Fruit fly (Drosophila melanogaster): ENCODE data around the gene CG43273.

Gene CG43273

dm6 chr3R:24864719-24865400 lies 34.8 kb downstream of the CG43273 start, which contains the start of the genes Srg1 and Elal:
TSS of gene Srg1 (minus strand) at chr3R:24864732.
TSS of gene Elal (plus strand) at chr3R:24865350.
- TF ChIP-seq CG15336 (GFP tag; IDR thresholded peaks at IDR 0.05), result peak; percentile 12; the same call in 1 of the 2 replicates
- 0 out of 3 replicates have a peak, but pooled peaks have one; percentile 29 for TF ChIP-seq eg (GFP tag; IDR thresholded peaks at IDR 0.05)
- TF ChIP-seq Lpt (GFP tag; optimal IDR thresholded peaks at IDR 0.05), result no peak
- TF ChIP-seq Eip78C (GFP tag), result peak; percentile 57
- TF ChIP-seq svp (GFP tag), result peak; percentile 65
- no peak for TF ChIP-seq esn (GFP tag; optimal IDR thresholded peaks at IDR 0.05)
- TF ChIP-seq CG8119 (GFP tag; IDR thresholded peaks at IDR 0.05), result no peak
- no peak for TF ChIP-seq dac (GFP tag; optimal IDR thresholded peaks at IDR 0.05)
- no peak for TF ChIP-seq ss (GFP tag; optimal IDR thresholded peaks at IDR 0.05)
- peak; percentile 18 for TF ChIP-seq Ets96B (tag; optimal IDR thresholded peaks at IDR 0.05)
- no peak for TF ChIP-seq vri (GFP tag; optimal IDR thresholded peaks at IDR 0.05)
- no peak for TF ChIP-seq Gug (GFP tag; IDR thresholded peaks at IDR 0.05)
- TF ChIP-seq fkh (GFP tag; optimal IDR thresholded peaks at IDR 0.05), result no peak
- no peak; the same call in 1 of the 2 replicates for TF ChIP-seq CG11294 (GFP tag; IDR thresholded peaks at IDR 0.05)
- no peak for TF ChIP-seq CG6808 (GFP tag; optimal IDR thresholded peaks at IDR 0.05)
- no peak for TF ChIP-seq achi (GFP tag; optimal IDR thresholded peaks at IDR 0.05)

dm6 chr3R:24866976-24867375 lies 36.9 kb downstream of the CG43273 start:
- TF ChIP-seq CG9139 (GFP tag; optimal IDR thresholded peaks at IDR 0.05) (no peak), achi (GFP tag; optimal IDR thresholded peaks at IDR 0.05) (no peak), CG8119 (GFP tag; IDR thresholded peaks at IDR 0.05) (no peak), Blimp-1 (GFP tag; optimal IDR thresholded peaks at IDR 0.05) (no peak), esn (GFP tag; optimal IDR thresholded peaks at IDR 0.05) (no peak), dsx (GFP tag; optimal IDR thresholded peaks at IDR 0.05; ENCODE audit: poor library complexity, severe bottlenecking) (no peak), CG15336 (GFP tag; IDR thresholded peaks at IDR 0.05) (no peak), CG8632 (GFP tag; optimal IDR thresholded peaks at IDR 0.05) (no peak), Eip75B (GFP tag; optimal IDR thresholded peaks at IDR 0.05) (no peak), fkh (GFP tag; optimal IDR thresholded peaks at IDR 0.05) (no peak), fd85E (GFP tag; optimal IDR thresholded peaks at IDR 0.05) (no peak), CG6792 (GFP tag; optimal IDR thresholded peaks at IDR 0.05) (no peak)

dm6 chr3R:24867956-24868355 lies 37.9 kb downstream of the CG43273 start:
- TF ChIP-seq CG6808 (GFP tag; optimal IDR thresholded peaks at IDR 0.05) (no peak), Hr4 (GFP tag; optimal IDR thresholded peaks at IDR 0.05) (no peak), Eip78C (GFP tag) (no peak), fkh (GFP tag; optimal IDR thresholded peaks at IDR 0.05) (no peak), Hr39 (GFP tag; optimal IDR thresholded peaks at IDR 0.05) (no peak), dac (GFP tag; optimal IDR thresholded peaks at IDR 0.05) (no peak), CG3032 (tag; optimal IDR thresholded peaks at IDR 0.05) (no peak), Gug (GFP tag; IDR thresholded peaks at IDR 0.05) (no peak), CG31627 (GFP tag; optimal IDR thresholded peaks at IDR 0.05) (no peak), Lpt (GFP tag; optimal IDR thresholded peaks at IDR 0.05) (no peak), CG11294 (GFP tag; IDR thresholded peaks at IDR 0.05) (no peak), CG34406 (GFP tag; optimal IDR thresholded peaks at IDR 0.05) (no peak), spab (GFP tag; optimal IDR thresholded peaks at IDR 0.05) (no peak), CG6854 (GFP tag; optimal IDR thresholded peaks at IDR 0.05) (no peak), Eip93F (GFP tag; optimal IDR thresholded peaks at IDR 0.05) (no peak), CG6276 (GFP tag; optimal IDR thresholded peaks at IDR 0.05) (no peak)

dm6 chr3R:24870389-24871048 lies 40.4 kb downstream of the CG43273 start, which contains the start of gene CycB3:
TSS of gene CycB3 (minus strand) at chr3R:24870816.
- no peak for TF ChIP-seq CG3919 (GFP tag; optimal IDR thresholded peaks at IDR 0.05)
- TF ChIP-seq pdm3 (GFP tag; optimal IDR thresholded peaks at IDR 0.05), result no peak
- TF ChIP-seq fd85E (GFP tag; optimal IDR thresholded peaks at IDR 0.05), result no peak
- TF ChIP-seq dsx (GFP tag; optimal IDR thresholded peaks at IDR 0.05; ENCODE audit: poor library complexity, severe bottlenecking), result no peak
- no peak for TF ChIP-seq CG9139 (GFP tag; optimal IDR thresholded peaks at IDR 0.05)
- peak; percentile 14 for TF ChIP-seq CG3032 (tag; optimal IDR thresholded peaks at IDR 0.05)
- TF ChIP-seq CG10669 (GFP tag; optimal IDR thresholded peaks at IDR 0.05), result no peak
- no peak for TF ChIP-seq Ets21C (GFP tag; optimal IDR thresholded peaks at IDR 0.05)
- no peak for TF ChIP-seq CG8319 (GFP tag; optimal IDR thresholded peaks at IDR 0.05)
- no peak for TF ChIP-seq CG6808 (GFP tag; optimal IDR thresholded peaks at IDR 0.05)
- TF ChIP-seq fd59A (GFP tag; optimal IDR thresholded peaks at IDR 0.05), result no peak
- no peak for TF ChIP-seq CG7368 (GFP tag; optimal IDR thresholded peaks at IDR 0.05)
- TF ChIP-seq CG11902 (GFP tag; optimal IDR thresholded peaks at IDR 0.05), result no peak
- no peak for TF ChIP-seq net (GFP tag; optimal IDR thresholded peaks at IDR 0.05)
- no peak for TF ChIP-seq Ets96B (tag; optimal IDR thresholded peaks at IDR 0.05)
- no peak for TF ChIP-seq achi (GFP tag; optimal IDR thresholded peaks at IDR 0.05)
- TF ChIP-seq Eip93F (GFP tag; optimal IDR thresholded peaks at IDR 0.05), result no peak
- no peak for TF ChIP-seq Met (GFP tag; optimal IDR thresholded peaks at IDR 0.05)
- TF ChIP-seq Lpt (GFP tag; optimal IDR thresholded peaks at IDR 0.05), result no peak
- TF ChIP-seq Hr39 (GFP tag; optimal IDR thresholded peaks at IDR 0.05), result no peak
- TF ChIP-seq Eip75B (GFP tag; optimal IDR thresholded peaks at IDR 0.05), result no peak
- no peak for TF ChIP-seq fkh (GFP tag; optimal IDR thresholded peaks at IDR 0.05)

Data from whole organism, prepupa.